Worm (Caenorhabditis elegans) whole organism, L2 larva: ENCODE measurements around the gene rga-3.

Experiments
- R02D3.7 ChIP-seq: fragments of 150-350 bp; optimal IDR thresholded peaks from 2 replicates; lab custom pipeline; 2014; ENCODE audit warnings: missing biosample characterization, missing genetic modification characterization
- aly-2 ChIP-seq: fragments of 150-350 bp; optimal IDR thresholded peaks from 2 replicates; lab custom pipeline; 2014; ENCODE audit warnings: missing biosample characterization, missing genetic modification characterization
- ama-1 ChIP-seq: fragments of 150-350 bp; optimal IDR thresholded peaks from 2 replicates; lab custom pipeline; 2018; ENCODE audit warnings: inconsistent platforms
- crh-2 ChIP-seq: sonication (generic microtip); optimal IDR thresholded peaks from 2 replicates; lab custom pipeline; 2017; ENCODE audit warnings: missing biosample characterization, missing genetic modification characterization
- nhr-237 ChIP-seq: fragments of 150-350 bp; optimal IDR thresholded peaks from 2 replicates; lab custom pipeline; 2014; ENCODE audit warnings: missing biosample characterization, missing genetic modification characterization
- unc-39 ChIP-seq: fragments of 150-350 bp; optimal IDR thresholded peaks from 2 replicates; lab custom pipeline; 2014; ENCODE audit warnings: missing biosample characterization, missing genetic modification characterization

DNA sequence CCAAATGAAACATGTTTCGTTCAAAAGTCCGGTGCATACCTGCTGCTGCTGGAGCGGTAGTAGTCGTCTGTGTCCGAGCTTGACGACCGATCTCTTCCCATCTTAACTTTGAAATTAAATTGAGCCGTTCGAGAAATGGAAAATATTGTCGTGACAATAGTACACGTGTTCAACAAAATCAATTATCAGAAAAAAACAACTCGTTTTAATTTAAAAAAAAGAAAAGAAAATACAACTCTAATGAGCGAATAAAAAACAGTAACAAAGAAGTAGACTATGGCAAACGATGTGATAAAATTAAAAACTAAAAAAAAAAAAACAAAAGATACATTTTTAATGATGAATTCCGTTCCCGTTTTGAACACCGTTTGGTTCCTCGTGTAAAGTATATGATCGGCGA lies 35.2 kb upstream of the rga-3 start, which contains the start of gene prp-39:
- no peak for TF ChIP-seq aly-2 (tag; lab: Kevin White, UChicago)
- no peak for TF ChIP-seq unc-39 (tag; lab: Kevin White, UChicago)
- no peak for TF ChIP-seq nhr-237 (tag; lab: Kevin White, UChicago)
- TF ChIP-seq R02D3.7 (tag; lab: Kevin White, UChicago) = no peak
- TF ChIP-seq ama-1 = no peak
- TF ChIP-seq crh-2 (tag; lab: Kevin White, UChicago) = no peak
